Worm (Caenorhabditis elegans): ENCODE results near the gene acdh-9.
"Not testable (repeated sequence)": the region's sequence is repeated elsewhere in the genome, so short reads cannot be mapped to it uniquely, and the experiment has no call there.

Gene acdh-9

DNA sequence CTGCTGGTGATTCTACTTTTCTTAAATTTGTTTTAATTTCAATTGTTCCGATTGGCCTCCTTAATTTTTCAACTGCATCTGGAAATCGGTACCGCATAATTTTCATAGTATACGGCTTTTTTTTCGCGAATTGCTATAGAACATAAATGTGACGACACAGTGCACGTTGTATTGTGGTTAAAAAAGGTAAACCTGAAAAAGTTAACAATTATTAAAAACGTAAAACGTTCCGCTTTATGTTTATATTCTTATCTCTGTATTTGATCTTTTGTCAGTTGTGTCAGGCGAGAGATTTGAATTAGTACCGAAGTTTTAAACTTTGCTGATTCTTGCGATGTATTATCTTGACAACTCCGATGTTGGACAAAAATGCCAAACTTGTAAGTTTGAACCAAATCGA, 13.2 kb upstream of the acdh-9 start, which contains the start of gene Y46B2A.4:
Gene Y46B2A.4 (plus strand): TSS at position 301 of the 400 bp plus-strand sequence.
- TF ChIP-seq lsy-12 (tag; optimal IDR thresholded peaks at IDR 0.05) (no peak), eor-1 (tag; optimal IDR thresholded peaks at IDR 0.05) (no peak), daf-12 (tag; optimal IDR thresholded peaks at IDR 0.05) (no peak), fkh-10 (GFP tag; optimal IDR thresholded peaks at IDR 0.05) (no peak), nhr-77 (tag; optimal IDR thresholded peaks at IDR 0.05) (no peak), R02D3.7 (tag; optimal IDR thresholded peaks at IDR 0.05) (no peak), pha-4 (tag; optimal IDR thresholded peaks at IDR 0.05) (no peak), ceh-16 (tag; optimal IDR thresholded peaks at IDR 0.05) (no peak), ztf-4 (tag; optimal IDR thresholded peaks at IDR 0.05) (no peak), fos-1 (tag; optimal IDR thresholded peaks at IDR 0.05) (no peak), ceh-9 (tag; optimal IDR thresholded peaks at IDR 0.05) (no peak), ztf-11 (tag; optimal IDR thresholded peaks at IDR 0.05) (no peak), unc-39 (tag; optimal IDR thresholded peaks at IDR 0.05) (no peak), hmg-11 (tag; optimal IDR thresholded peaks at IDR 0.05) (no peak), nhr-237 (tag; optimal IDR thresholded peaks at IDR 0.05) (no peak), nfya-1 (tag; optimal IDR thresholded peaks at IDR 0.05; ENCODE audit: insufficient read depth) (no peak)

DNA sequence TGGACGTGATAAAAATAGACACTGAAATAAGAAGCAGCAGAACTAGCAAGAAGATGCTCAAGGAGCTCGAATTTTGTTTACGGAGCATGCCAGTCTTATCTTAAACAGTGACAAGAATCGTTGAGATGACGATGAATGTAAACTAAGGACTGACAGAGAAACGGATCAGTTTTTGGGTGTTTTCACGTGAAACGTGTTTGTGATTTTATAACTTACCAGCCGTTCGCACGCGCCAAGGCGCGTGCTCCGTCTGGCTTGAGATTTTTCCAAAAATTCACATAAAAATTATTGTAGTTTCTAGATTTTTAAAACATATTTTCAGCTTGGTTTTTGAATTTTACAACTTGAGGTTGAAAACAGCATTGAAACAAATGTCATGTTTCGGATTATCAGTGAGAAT, 2.2 kb upstream of the acdh-9 start, which contains the start of gene F28A10.5:
Gene F28A10.5 (minus strand): TSS at position 101 of the 400 bp plus-strand sequence.
- not testable (repeated sequence) for TF ChIP-seq ceh-9 (tag; optimal IDR thresholded peaks at IDR 0.05); fkh-10 (GFP tag; optimal IDR thresholded peaks at IDR 0.05); egl-5 (tag; optimal IDR thresholded peaks at IDR 0.05)

DNA sequence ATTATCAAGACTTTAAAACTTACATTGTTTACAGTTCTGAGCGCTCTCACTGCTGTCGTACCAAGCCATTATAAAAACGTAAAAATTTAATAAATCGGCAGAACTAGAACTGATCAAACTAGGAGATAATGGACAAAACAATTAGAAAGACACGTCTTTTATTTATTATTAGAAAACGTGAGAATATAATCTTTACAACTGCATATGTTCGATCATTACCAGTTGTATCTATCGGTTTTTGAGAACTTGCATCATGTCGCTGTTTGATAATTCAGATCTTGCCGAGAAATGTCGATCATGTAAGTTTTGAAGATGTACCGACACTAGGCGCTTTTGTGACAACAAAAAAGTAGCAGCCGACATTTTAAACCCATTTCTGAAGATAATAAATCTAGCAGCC, 2.8 kb downstream of the acdh-9 start, which contains the start of gene F28A10.7:
Gene F28A10.7 (minus strand): TSS at position 101 of the 400 bp plus-strand sequence.
- no peak for TF ChIP-seq elt-1 (tag; optimal IDR thresholded peaks at IDR 0.05)
- no peak for TF ChIP-seq fos-1 (tag; optimal IDR thresholded peaks at IDR 0.05)

DNA sequence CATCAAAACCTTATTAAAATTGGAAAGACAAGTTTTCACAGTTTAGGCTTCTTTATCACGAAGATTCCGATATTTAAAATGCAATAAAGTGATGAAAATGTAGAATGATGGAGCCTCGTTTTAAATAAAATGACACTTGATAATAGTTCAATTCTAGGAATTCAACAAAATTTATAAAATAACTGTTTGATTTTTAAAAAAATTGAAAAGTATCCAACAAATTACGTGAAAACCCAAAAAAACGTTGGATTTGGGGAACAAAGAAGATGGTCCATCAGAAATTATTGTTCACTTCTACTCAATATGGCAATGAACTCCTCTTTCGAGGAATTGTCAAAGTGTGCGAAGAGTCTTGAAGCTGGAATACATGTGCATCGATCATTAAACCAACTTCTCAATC, 4.4 kb downstream of the acdh-9 start, which contains the start of gene F28A10.4:
Gene F28A10.4 (plus strand): TSS at position 301 of the 400 bp plus-strand sequence.
- TF ChIP-seq nhr-237 (tag; optimal IDR thresholded peaks at IDR 0.05) (no peak), ztf-4 (tag; optimal IDR thresholded peaks at IDR 0.05) (no peak), zag-1 (tag; optimal IDR thresholded peaks at IDR 0.05) (no peak), skn-1 (tag; optimal IDR thresholded peaks at IDR 0.05) (no peak), daf-12 (tag; optimal IDR thresholded peaks at IDR 0.05) (no peak), ceh-16 (tag; optimal IDR thresholded peaks at IDR 0.05) (no peak), snpc-4 (tag; optimal IDR thresholded peaks at IDR 0.05) (no peak), pha-4 (tag; optimal IDR thresholded peaks at IDR 0.05) (no peak), egl-27 (tag; optimal IDR thresholded peaks at IDR 0.05) (no peak), tbx-2 (tag; optimal IDR thresholded peaks at IDR 0.05) (no peak), nhr-43 (tag; optimal IDR thresholded peaks at IDR 0.05; ENCODE audit: poor library complexity, severe bottlenecking) (no peak), ZK546.5 (tag; optimal IDR thresholded peaks at IDR 0.05) (no peak), unc-39 (tag; optimal IDR thresholded peaks at IDR 0.05) (no peak), elt-2 (tag; optimal IDR thresholded peaks at IDR 0.05) (no peak), ceh-82 (tag; optimal IDR thresholded peaks at IDR 0.05) (no peak), elt-1 (tag; optimal IDR thresholded peaks at IDR 0.05) (no peak)

DNA sequence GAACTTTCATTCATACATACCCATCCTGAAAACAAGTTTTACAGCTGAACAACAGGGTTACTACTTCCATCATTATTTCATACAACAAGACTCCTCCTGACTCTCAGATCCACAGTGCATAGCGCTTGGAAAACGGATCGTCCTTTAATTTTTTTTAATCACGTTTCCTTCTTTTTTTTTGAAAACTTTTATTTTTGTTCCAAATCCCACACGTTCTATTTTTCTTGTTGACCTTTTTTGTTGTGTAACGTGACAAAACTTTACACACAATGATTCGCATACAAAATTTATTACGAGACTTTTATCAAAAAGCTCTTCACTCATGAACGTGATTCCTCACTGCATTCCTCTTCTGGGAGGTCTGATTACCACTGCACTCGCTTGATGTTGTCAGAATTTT, 8.3 kb downstream of the acdh-9 start, which contains the start of gene clc-33:
Gene clc-33 (plus strand): TSS at position 301 of the 400 bp plus-strand sequence.
- no peak for TF ChIP-seq aly-2 (tag; optimal IDR thresholded peaks at IDR 0.05)
- TF ChIP-seq lin-39 (tag; optimal IDR thresholded peaks at IDR 0.05), result no peak
- no peak for TF ChIP-seq nhr-237 (tag; optimal IDR thresholded peaks at IDR 0.05)
- TF ChIP-seq mdl-1 (tag; optimal IDR thresholded peaks at IDR 0.05), result no peak
- TF ChIP-seq ama-1 (optimal IDR thresholded peaks at IDR 0.05), result no peak
- no peak for TF ChIP-seq elt-1 (tag; optimal IDR thresholded peaks at IDR 0.05)
- TF ChIP-seq ZK546.5 (tag; optimal IDR thresholded peaks at IDR 0.05), result no peak
- TF ChIP-seq snpc-4 (tag; optimal IDR thresholded peaks at IDR 0.05), result no peak
- TF ChIP-seq nhr-43 (tag; optimal IDR thresholded peaks at IDR 0.05; ENCODE audit: poor library complexity, severe bottlenecking), result no peak
- TF ChIP-seq nhr-23 (tag; optimal IDR thresholded peaks at IDR 0.05), result no peak
- TF ChIP-seq nhr-12 (tag; optimal IDR thresholded peaks at IDR 0.05), result no peak
- no peak for TF ChIP-seq skn-1 (tag; optimal IDR thresholded peaks at IDR 0.05)
- TF ChIP-seq unc-62 (GFP tag; optimal IDR thresholded peaks at IDR 0.05), result no peak
- TF ChIP-seq R02D3.7 (tag; optimal IDR thresholded peaks at IDR 0.05), result no peak
- TF ChIP-seq elt-3 (tag; optimal IDR thresholded peaks at IDR 0.05), result no peak
- TF ChIP-seq jun-1 (tag; optimal IDR thresholded peaks at IDR 0.05), result no peak
- no peak for TF ChIP-seq eor-1 (tag; optimal IDR thresholded peaks at IDR 0.05)
- TF ChIP-seq fkh-10 (GFP tag; optimal IDR thresholded peaks at IDR 0.05), result no peak

Measured in whole organism, L3 larva.